1 fruit fly cellular context compared by ENCODE assay signal in the genomic region with DNA sequence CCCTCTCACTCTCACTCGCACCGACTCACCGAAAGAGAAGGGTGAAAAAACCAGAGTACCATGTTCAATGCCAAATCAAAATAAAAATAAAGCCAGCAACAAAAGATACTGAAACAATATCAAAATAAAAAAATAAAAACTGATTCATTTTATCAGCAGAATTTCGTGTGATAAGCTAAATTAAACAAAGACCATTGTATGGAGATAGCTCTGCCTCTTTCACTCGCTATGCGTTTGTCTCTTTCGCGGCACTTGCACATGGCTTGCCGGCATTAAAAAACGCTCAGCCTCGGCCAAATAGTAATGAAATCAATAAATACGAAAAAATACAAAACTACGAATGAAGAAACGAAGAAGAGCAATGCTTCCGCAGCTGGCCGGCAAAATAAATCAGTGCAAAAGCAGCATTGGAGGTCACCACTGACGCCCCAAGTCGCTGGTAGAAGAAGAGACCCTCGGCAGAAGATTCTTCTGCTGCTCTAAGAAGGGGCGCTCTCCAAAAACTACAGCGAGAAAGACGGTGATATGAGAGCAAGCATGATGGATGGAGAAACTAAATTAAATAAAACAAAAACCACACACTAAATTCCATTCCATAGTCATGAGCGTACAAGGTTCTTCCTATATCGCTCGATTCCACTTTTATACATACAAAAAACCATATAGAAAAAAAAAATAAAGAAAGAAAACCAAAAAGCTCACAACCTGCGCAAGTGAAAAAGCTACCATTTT.
TF ChIP-seq lines count a peak whose summit lies in the region.

No protein-coding gene starts in this region.

TF ChIP-seq in whole organism, embryonic, 481 proteins besides CTCF, POLR2A, EP300 and RAD21 (continued from another document):
- TF ChIP-seq ERR (GFP tag; optimal IDR thresholded peaks at IDR 0.05; lab: Kevin White, UChicago) (no peak), CG34224 (GFP tag; IDR thresholded peaks at IDR 0.05; lab: Robert Waterston, UW; ENCODE audit: partially characterized antibody) (0 out of 3 replicates have a peak, but pooled peaks have one; percentile 1), Deaf1 (tag; optimal IDR thresholded peaks at IDR 0.05; lab: Kevin White, UChicago) (peak; percentile 16), CG6689 (GFP tag; IDR thresholded peaks at IDR 0.05; lab: Robert Waterston, UW) (no peak), CG2120 (GFP tag; optimal IDR thresholded peaks at IDR 0.05; lab: Kevin White, UChicago) (no peak), Fer3 (tag; optimal IDR thresholded peaks at IDR 0.05; lab: Kevin White, UChicago) (no peak), CG10321 (GFP tag; IDR thresholded peaks at IDR 0.05; lab: Robert Waterston, UW) (peak; percentile 81), CG10431 (GFP tag; optimal IDR thresholded peaks at IDR 0.05; lab: Kevin White, UChicago) (no peak), GATAe (GFP tag; conservative IDR thresholded peaks at IDR 0.05; lab: Robert Waterston, UW) (peak; percentile 42; the same call in 1 of the 2 replicates), Six4 (GFP tag; optimal IDR thresholded peaks at IDR 0.05; lab: Kevin White, UChicago) (no peak), CG4707 (GFP tag; optimal IDR thresholded peaks at IDR 0.05; lab: Kevin White, UChicago) (no peak), zf30C (GFP tag; optimal IDR thresholded peaks at IDR 0.05; lab: Kevin White, UChicago) (no peak), Atf6 (GFP tag; IDR thresholded peaks at IDR 0.05; lab: Robert Waterston, UW) (no peak), CG15514 (GFP tag; optimal IDR thresholded peaks at IDR 0.05; lab: Kevin White, UChicago) (no peak), CG8924 (tag; optimal IDR thresholded peaks at IDR 0.05; lab: Kevin White, UChicago) (no peak), sug (tag; optimal IDR thresholded peaks at IDR 0.05; lab: Kevin White, UChicago) (peak; percentile 47), H15 (GFP tag; IDR thresholded peaks at IDR 0.05; lab: Robert Waterston, UW) (no peak), CG18599 (GFP tag; optimal IDR thresholded peaks at IDR 0.05; lab: Kevin White, UChicago) (peak; percentile 31), CG11723 (GFP tag; optimal IDR thresholded peaks at IDR 0.05; lab: Kevin White, UChicago) (no peak), gro (GFP tag; optimal IDR thresholded peaks at IDR 0.05; lab: Kevin White, UChicago) (peak; percentile 32), CG17385 (GFP tag; optimal IDR thresholded peaks at IDR 0.05; lab: Kevin White, UChicago) (peak; percentile 72), ato (GFP tag; IDR thresholded peaks at IDR 0.05; lab: Robert Waterston, UW; ENCODE audit: partially characterized antibody) (no peak), CG6254 (GFP tag; optimal IDR thresholded peaks at IDR 0.05; lab: Kevin White, UChicago) (no peak), CG15269 (tag; optimal IDR thresholded peaks at IDR 0.05; lab: Kevin White, UChicago) (no peak), lab (GFP tag; optimal IDR thresholded peaks at IDR 0.05; lab: Kevin White, UChicago) (peak; percentile 56), dm (GFP tag; optimal IDR thresholded peaks at IDR 0.05; lab: Kevin White, UChicago) (no peak)
